Fruit fly (Drosophila melanogaster): ENCODE measurements around the gene Gpdh1.

DNA sequence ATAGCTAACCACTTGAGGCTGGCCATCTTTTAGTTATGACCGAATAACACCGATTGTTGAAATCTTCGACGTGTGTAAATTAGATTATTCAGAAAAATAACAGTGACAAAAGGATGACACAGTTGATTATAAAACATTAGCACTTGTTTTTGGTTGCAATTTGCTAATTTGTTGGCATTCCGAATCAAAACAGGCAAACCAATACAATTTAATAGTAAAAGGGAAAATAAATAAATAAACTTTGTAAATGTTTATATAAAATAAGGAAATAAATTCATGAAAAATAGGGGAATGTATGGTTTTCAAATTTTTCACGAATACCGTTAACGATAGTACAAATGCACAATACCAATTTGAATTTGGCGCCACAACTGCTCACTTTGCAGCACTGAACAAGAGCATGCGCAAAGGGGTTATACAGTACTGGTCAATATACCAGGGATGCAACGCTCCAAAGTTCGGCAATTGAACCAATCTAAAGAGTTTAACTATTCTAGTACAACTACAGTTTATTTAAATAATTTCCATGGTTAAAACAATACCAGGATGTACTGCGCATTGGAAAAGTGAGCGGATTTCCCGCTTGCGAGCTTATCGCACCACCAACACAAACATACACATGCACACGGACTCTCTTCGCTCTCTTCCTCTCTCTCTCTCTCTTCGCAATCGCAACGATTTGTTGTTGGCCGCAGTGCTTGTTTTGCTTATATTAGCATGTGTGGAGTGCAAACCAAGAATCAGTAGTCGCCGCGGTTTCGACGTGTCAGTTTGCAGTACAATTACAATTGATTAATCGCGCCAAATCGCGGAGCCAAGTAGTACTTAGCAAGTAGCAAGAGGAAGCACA, at the start of gene Gpdh1, which contains the start of gene Sfp26Ad:
- TF ChIP-seq CG8478 (optimal IDR thresholded peaks at IDR 0.05) (no peak), CTCF (optimal IDR thresholded peaks at IDR 0.05) (no peak)
